Fruit fly (Drosophila melanogaster): ENCODE results near the gene Muc30E.

DNA sequence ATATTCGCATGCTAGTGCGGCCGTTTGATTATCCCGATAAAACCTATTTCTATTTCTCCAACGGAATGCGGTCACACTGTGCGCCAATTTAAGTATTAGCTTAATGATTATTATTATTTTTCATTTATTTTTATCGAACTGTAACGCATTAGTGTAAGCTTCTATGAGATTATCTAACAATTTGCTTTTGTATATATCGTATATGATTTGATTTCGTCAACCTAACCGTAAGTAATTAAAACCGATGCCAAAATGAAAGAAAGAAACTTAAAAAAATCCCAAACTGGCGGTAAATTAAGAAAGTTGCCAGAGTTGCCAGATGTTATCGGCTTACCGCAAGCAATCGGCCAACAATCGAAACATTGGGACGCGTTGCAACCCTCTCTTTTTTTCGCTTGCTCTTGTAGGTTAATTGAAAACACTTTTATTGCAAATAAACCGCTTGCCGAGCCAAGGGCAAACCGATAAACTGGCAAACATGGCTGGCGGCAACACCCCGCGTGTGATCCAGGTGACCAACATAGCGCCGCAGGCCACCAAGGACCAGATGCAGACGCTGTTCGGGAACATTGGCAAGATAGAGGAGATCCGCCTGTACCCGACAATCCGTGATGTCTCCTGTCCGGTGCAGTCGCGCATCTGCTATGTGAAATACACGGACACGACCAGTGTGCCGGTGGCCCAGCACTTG, 9.8 kb upstream of the Muc30E start, which contains the start of the genes Etl1 and Srp54:
- TF ChIP-seq psq (optimal IDR thresholded peaks at IDR 0.05): no peak
- no peak for TF ChIP-seq CG8478 (optimal IDR thresholded peaks at IDR 0.05)
- TF ChIP-seq EcR (GFP tag; optimal IDR thresholded peaks at IDR 0.05): no peak

All from whole organism.